Worm (Caenorhabditis elegans) whole organism, L1 larva: ENCODE data around the gene hpo-10.

ENCODE experiments used
- C16A3.4 ChIP-seq: fragments of 150-350 bp; optimal IDR thresholded peaks from 2 replicates; lab custom pipeline; 2014; ENCODE audit warnings: missing biosample characterization, missing genetic modification characterization
- Y116A8C.19 ChIP-seq: sonication (generic microtip); optimal IDR thresholded peaks from 2 replicates; lab custom pipeline; 2016; ENCODE audit warnings: missing compliant biosample characterization, missing genetic modification characterization, borderline replicate concordance
- aha-1 ChIP-seq: fragments of 150-350 bp; optimal IDR thresholded peaks from 2 replicates; lab custom pipeline; 2014; ENCODE audit warnings: missing biosample characterization, missing genetic modification characterization
- ama-1 ChIP-seq: fragments of 150-350 bp; optimal IDR thresholded peaks from 2 replicates; lab custom pipeline; 2014
- blmp-1 ChIP-seq: fragments of 150-350 bp; optimal IDR thresholded peaks from 2 replicates; lab custom pipeline; 2014; ENCODE audit warnings: missing biosample characterization, missing genetic modification characterization
- ceh-90 ChIP-seq: sonication (generic microtip); optimal IDR thresholded peaks from 2 replicates; lab custom pipeline; 2016; ENCODE audit warnings: missing genetic modification characterization, missing compliant biosample characterization
- efl-1 ChIP-seq, 4 experiments: fragments of 150-350 bp; optimal IDR thresholded peaks in 3 of 4; peaks in 1 of 4; 1 replicate in 1 of 4; 2 replicates in 3 of 4; lab custom pipeline; 2014; ENCODE audit warnings: missing biosample characterization in 2 of 4, missing genetic modification characterization in 2 of 4, missing genetic modification reagents in 2 of 4
- efl-3 ChIP-seq: fragments of 200-800 bp; sonication (Bioruptor generic); optimal IDR thresholded peaks from 2 replicates; lab custom pipeline; 2018; ENCODE audit warnings: mild to moderate bottlenecking, missing genetic modification characterization, missing compliant biosample characterization
- egl-13 ChIP-seq: sonication (generic microtip); optimal IDR thresholded peaks from 2 replicates; lab custom pipeline; 2016; ENCODE audit warnings: missing genotype, missing genetic modification reagents, missing genetic modification characterization, missing compliant biosample characterization
- egl-27 ChIP-seq, 2 experiments: fragments of 150-350 bp in 1 of 2; sonication (generic microtip); optimal IDR thresholded peaks; 3 replicates each; lab custom pipeline; 2017 to 2018; ENCODE audit warnings: missing biosample characterization in 2 of 2, missing genetic modification characterization in 2 of 2, missing genetic modification reagents in 2 of 2
- elt-2 ChIP-seq: sonication (generic microtip); optimal IDR thresholded peaks from 2 replicates; lab custom pipeline; 2016; ENCODE audit warnings: missing genetic modification characterization, mild to moderate bottlenecking, inconsistent platforms, missing compliant biosample characterization, missing genetic modification reagents
- fkh-10 ChIP-seq: sonication (generic microtip); optimal IDR thresholded peaks from 2 replicates; lab custom pipeline; 2017; ENCODE audit warnings: missing biosample characterization, missing genetic modification reagents, missing genetic modification characterization
- grh-1 ChIP-seq: fragments of 200-800 bp; sonication (Bioruptor generic); IDR thresholded peaks from 2 replicates; pipeline ENCODE4 v1.3.6; 2022; ENCODE audit warnings: missing genetic modification reagents, missing genetic modification characterization, missing compliant biosample characterization
- irx-1 ChIP-seq: sonication (generic microtip); optimal IDR thresholded peaks from 2 replicates; lab custom pipeline; 2016; ENCODE audit warnings: missing genetic modification characterization, missing compliant biosample characterization
- lin-14 ChIP-seq: fragments of 200-800 bp; sonication (Bioruptor generic); optimal IDR thresholded peaks from 2 replicates; lab custom pipeline; 2018; ENCODE audit warnings: mild to moderate bottlenecking, missing genetic modification characterization, moderate library complexity, missing compliant biosample characterization
- lin-35 ChIP-seq, 2 experiments: fragments of 150-350 bp; optimal IDR thresholded peaks; 2 replicates each; lab custom pipeline; 2014; ENCODE audit warnings: missing biosample characterization in 2 of 2, missing genetic modification characterization in 2 of 2, missing genetic modification reagents in 2 of 2
- lsy-2 ChIP-seq, 2 experiments: fragments of 150-350 bp; optimal IDR thresholded peaks; 2 replicates each; lab custom pipeline; 2014; ENCODE audit warnings: missing biosample characterization in 2 of 2, missing genetic modification characterization in 2 of 2
- nhr-11 ChIP-seq: fragments of 150-350 bp; optimal IDR thresholded peaks from 2 replicates; lab custom pipeline; 2014; ENCODE audit warnings: missing biosample characterization, missing genetic modification characterization
- nhr-12 ChIP-seq: sonication (generic microtip); optimal IDR thresholded peaks from 2 replicates; lab custom pipeline; 2017; ENCODE audit warnings: missing biosample characterization, missing genetic modification characterization
- nhr-20 ChIP-seq: sonication (generic microtip); optimal IDR thresholded peaks from 2 replicates; lab custom pipeline; 2016; ENCODE audit warnings: mild to moderate bottlenecking, missing genetic modification characterization, missing compliant biosample characterization
- nhr-237 ChIP-seq: fragments of 150-350 bp; optimal IDR thresholded peaks from 2 replicates; lab custom pipeline; 2014; ENCODE audit warnings: missing biosample characterization, missing genetic modification characterization
- nhr-47 ChIP-seq: sonication (generic microtip); optimal IDR thresholded peaks from 2 replicates; lab custom pipeline; 2016; ENCODE audit warnings: mild to moderate bottlenecking, missing genetic modification characterization, moderate library complexity, missing compliant biosample characterization
- nhr-71 ChIP-seq: sonication (generic microtip); optimal IDR thresholded peaks from 2 replicates; lab custom pipeline; 2016; ENCODE audit warnings: mild to moderate bottlenecking, missing genetic modification characterization, moderate library complexity, missing compliant biosample characterization
- nhr-85 ChIP-seq: sonication (generic microtip); peaks from one replicate; lab custom pipeline; 2016; ENCODE audit warnings: missing genetic modification characterization, inconsistent platforms, missing compliant biosample characterization
- nhr-90 ChIP-seq: sonication (generic microtip); optimal IDR thresholded peaks from 2 replicates; lab custom pipeline; 2016; ENCODE audit warnings: mild to moderate bottlenecking, missing genetic modification characterization, missing compliant biosample characterization; ENCODE audit not compliant: poor library complexity
- pag-3 ChIP-seq: sonication (generic microtip); optimal IDR thresholded peaks from 2 replicates; lab custom pipeline; 2017; ENCODE audit warnings: missing genetic modification characterization, mild to moderate bottlenecking, missing compliant biosample characterization, antibody characterized with exemption, borderline replicate concordance; ENCODE audit not compliant: insufficient read depth
- pax-3 ChIP-seq: fragments of 200-800 bp; sonication (Bioruptor generic); optimal IDR thresholded peaks from 2 replicates; lab custom pipeline; 2018; ENCODE audit warnings: mild to moderate bottlenecking, missing genetic modification characterization, moderate library complexity, missing compliant biosample characterization
- pqm-1 ChIP-seq: sonication (generic microtip); optimal IDR thresholded peaks from 3 replicates; lab custom pipeline; 2017; ENCODE audit warnings: missing biosample characterization, missing genetic modification characterization
- rnt-1 ChIP-seq: sonication (generic microtip); optimal IDR thresholded peaks from 2 replicates; lab custom pipeline; 2016; ENCODE audit warnings: mild to moderate bottlenecking, missing genetic modification characterization, moderate library complexity, missing compliant biosample characterization
- snpc-4 ChIP-seq: fragments of 150-350 bp; optimal IDR thresholded peaks from 2 replicates; lab custom pipeline; 2014; ENCODE audit warnings: missing biosample characterization, missing genetic modification characterization
- snu-23 ChIP-seq: sonication (generic microtip); optimal IDR thresholded peaks from 2 replicates; lab custom pipeline; 2016; ENCODE audit warnings: missing genetic modification characterization, missing compliant biosample characterization
- sptf-1 ChIP-seq: fragments of 150-350 bp; optimal IDR thresholded peaks from 2 replicates; lab custom pipeline; 2014; ENCODE audit warnings: missing biosample characterization, missing genetic modification characterization
- unc-62 ChIP-seq: fragments of 150-350 bp; optimal IDR thresholded peaks from 2 replicates; lab custom pipeline; 2014; ENCODE audit warnings: missing biosample characterization, missing genetic modification reagents, missing genetic modification characterization
- unc-86 ChIP-seq: sonication (generic microtip); optimal IDR thresholded peaks from 2 replicates; lab custom pipeline; 2016; ENCODE audit warnings: missing genetic modification characterization, missing compliant biosample characterization
- unc-98 ChIP-seq: fragments of 200-800 bp; sonication (Bioruptor generic); IDR thresholded peaks from 2 replicates; pipeline ENCODE4 v1.3.6; 2022; ENCODE audit warnings: missing genetic modification characterization, missing compliant biosample characterization
- ztf-4 ChIP-seq: fragments of 150-350 bp; optimal IDR thresholded peaks from 2 replicates; lab custom pipeline; 2014; ENCODE audit warnings: missing biosample characterization, missing genetic modification characterization

The hpo-10 gene

DNA sequence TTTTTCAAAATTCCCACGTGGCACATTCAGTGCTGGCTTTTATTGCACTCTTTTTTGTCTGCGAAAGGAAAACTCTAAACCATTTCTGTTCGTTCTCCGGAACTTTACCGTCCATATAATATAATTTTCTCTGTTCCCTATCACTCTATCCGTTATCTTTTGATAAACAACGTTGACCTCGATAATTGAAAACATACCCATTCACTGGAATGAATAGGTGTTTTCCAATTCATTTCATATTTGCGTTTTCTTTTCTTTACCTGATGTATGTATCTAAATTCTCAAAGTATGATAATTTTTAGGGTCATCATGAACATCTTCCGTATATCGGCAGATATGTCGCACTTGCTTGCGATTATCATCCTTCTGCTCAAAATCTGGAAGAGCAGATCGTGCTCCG lies 27.5 kb downstream of the hpo-10 start, which contains the start of gene erd-2.2:
erd-2.2 (plus strand) TSS at position 301 of the 400 bp plus-strand sequence.
- no peak for TF ChIP-seq fkh-10 (GFP tag; lab: Kevin White, UChicago)
- no peak for TF ChIP-seq nhr-12 (tag; lab: Kevin White, UChicago)
- no peak for TF ChIP-seq unc-98
- no peak for TF ChIP-seq egl-13 (tag; lab: Kevin White, UChicago)
- TF ChIP-seq nhr-85 (tag; lab: Kevin White, UChicago): peak; percentile 43
- TF ChIP-seq ama-1: no peak
- TF ChIP-seq pag-3: no peak
- TF ChIP-seq blmp-1 (tag; lab: Kevin White, UChicago): peak; percentile 30
- no peak for TF ChIP-seq efl-1 (optimal IDR thresholded peaks at IDR 0.05; lab: Kevin White, UChicago)
- peak in 1 of 2 experiments; percentile 31 for TF ChIP-seq efl-1 (GFP tag; optimal IDR thresholded peaks at IDR 0.05 in 1 of 2; lab: Kevin White, UChicago)
- no peak for TF ChIP-seq snpc-4

DNA sequence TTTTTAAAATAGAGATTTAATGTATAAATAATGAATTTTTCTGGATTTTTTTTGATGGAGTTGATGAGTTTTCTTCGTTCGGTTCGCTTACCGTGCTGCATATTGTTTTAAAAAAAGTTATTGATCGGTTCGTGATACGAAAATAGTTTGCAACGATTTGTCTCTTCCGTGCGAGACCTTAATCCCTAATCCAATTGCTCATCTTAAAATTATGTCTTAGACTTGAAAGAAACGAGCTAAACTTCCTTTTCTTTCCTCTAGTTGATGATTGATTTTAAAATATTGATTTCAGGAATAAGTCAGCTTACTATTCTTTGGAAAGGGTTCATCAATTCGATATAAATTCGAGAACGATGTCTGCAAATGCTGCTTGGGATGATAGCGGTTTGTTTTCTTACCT lies 29.1 kb downstream of the hpo-10 start, which contains the start of gene C28H8.3:
C28H8.3 (plus strand) TSS at position 293 of the 400 bp plus-strand sequence.
- TF ChIP-seq unc-86 (tag; lab: Kevin White, UChicago) (no peak), egl-27 (tag; optimal IDR thresholded peaks at IDR 0.05; lab: Kevin White, UChicago) (no peak), nhr-12 (tag; lab: Kevin White, UChicago) (no peak), nhr-47 (no peak), Y116A8C.19 (tag; lab: Kevin White, UChicago) (no peak), ceh-90 (tag; lab: Kevin White, UChicago) (no peak), nhr-71 (tag; lab: Kevin White, UChicago) (no peak), grh-1 (GFP tag; lab: Robert Waterston, UW) (no peak), rnt-1 (tag; lab: Kevin White, UChicago) (no peak)

DNA sequence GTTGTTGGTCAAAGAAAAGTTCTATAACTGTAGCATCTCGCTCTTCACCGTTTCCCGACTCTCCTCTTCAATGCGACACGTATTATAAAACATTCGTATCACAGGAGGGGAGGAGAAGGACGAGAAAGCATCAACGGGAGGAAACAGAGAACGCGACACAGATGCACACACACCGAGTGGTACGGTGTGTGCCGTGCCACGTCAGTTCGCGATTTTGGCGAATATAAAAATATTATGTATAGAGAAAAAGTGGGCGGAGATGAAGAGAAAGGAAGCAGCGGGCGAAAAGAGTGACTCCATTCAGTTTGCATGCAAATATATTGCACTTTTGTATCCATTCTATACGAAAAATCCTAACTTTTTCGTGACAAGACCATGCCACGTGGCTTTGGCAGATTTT lies 35.4 kb downstream of the hpo-10 start:
- TF ChIP-seq lsy-2 (tag; optimal IDR thresholded peaks at IDR 0.05; lab: Kevin White, UChicago) (no peak), elt-2 (tag; lab: Kevin White, UChicago) (peak; percentile 14)

DNA sequence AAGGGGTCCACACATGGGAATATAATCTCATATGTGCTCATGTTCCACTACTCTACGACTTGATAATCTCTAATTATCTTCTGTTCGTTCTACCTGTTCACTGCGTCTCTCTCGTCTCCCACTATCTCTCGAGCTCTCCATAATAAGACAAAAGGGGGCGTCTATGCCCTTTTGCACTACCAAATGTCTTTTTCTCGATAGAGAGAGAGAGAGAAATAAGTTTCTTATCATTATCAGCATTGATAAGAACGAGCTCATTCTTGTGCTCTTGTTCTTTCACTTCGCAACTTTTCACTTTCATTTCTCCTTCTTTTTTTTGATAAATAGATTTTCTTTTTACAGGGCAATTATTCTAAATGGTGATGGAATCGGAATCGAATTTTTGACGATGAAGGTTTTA lies 36.6 kb downstream of the hpo-10 start:
- TF ChIP-seq lin-35 (GFP tag; optimal IDR thresholded peaks at IDR 0.05; lab: Kevin White, UChicago) (peak in 1 of 2 experiments; percentile 31), efl-1 (optimal IDR thresholded peaks at IDR 0.05; lab: Kevin White, UChicago) (no peak), efl-1 (GFP tag; optimal IDR thresholded peaks at IDR 0.05 in 1 of 2; lab: Kevin White, UChicago) (peak in 1 of 2 experiments; percentile 55), nhr-71 (tag; lab: Kevin White, UChicago) (no peak), elt-2 (tag; lab: Kevin White, UChicago) (peak; percentile 34)

DNA sequence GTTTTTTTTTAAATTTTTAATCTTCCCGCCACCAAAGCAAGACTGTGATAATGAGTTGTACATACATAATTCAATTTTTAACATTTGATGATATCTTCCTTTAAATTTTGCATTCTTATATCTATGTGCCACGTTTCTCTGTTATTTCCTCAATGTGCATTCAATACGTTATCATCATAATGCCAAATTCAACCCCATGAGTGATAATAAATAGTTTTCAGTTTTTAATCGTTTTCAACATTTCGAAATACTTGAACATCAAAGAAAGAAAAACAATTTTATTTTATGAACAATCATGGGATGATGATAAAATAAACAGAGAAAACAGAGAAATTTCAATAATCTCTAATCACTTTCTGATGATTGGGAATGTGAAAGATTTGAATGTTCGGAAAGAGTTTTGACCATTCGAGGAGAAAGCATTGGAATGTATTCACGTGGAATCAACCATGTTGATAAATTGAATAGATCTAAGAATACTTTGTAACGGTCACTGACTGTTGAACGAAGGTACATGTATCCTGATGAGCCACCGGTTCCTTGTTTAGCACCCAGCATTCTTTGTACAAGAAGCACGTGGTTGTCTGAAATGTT lies 38.2 kb downstream of the hpo-10 start:
- TF ChIP-seq pax-3 (tag; lab: Kevin White, UChicago): peak; percentile 9
- peak; percentile 21 for TF ChIP-seq snu-23 (GFP tag; lab: Kevin White, UChicago)
- TF ChIP-seq ztf-4 (tag; lab: Kevin White, UChicago): peak; percentile 11
- TF ChIP-seq nhr-11 (tag; lab: Kevin White, UChicago): no peak
- peak in 1 of 2 experiments; percentile 21 for TF ChIP-seq efl-1 (optimal IDR thresholded peaks at IDR 0.05; lab: Kevin White, UChicago)
- TF ChIP-seq efl-1 (GFP tag; optimal IDR thresholded peaks at IDR 0.05 in 1 of 2; lab: Kevin White, UChicago): peak in 1 of 2 experiments; percentile 70
- TF ChIP-seq pag-3: no peak
- no peak for TF ChIP-seq irx-1
- TF ChIP-seq aha-1 (tag; lab: Kevin White, UChicago): no peak
- no peak for TF ChIP-seq nhr-12 (tag; lab: Kevin White, UChicago)
- no peak for TF ChIP-seq nhr-237
- TF ChIP-seq nhr-85 (tag; lab: Kevin White, UChicago): peak; percentile 40
- peak in 1 of 2 experiments; percentile 57 for TF ChIP-seq lin-35 (GFP tag; optimal IDR thresholded peaks at IDR 0.05; lab: Kevin White, UChicago)
- TF ChIP-seq efl-3 (GFP tag; lab: Kevin White, UChicago): no peak
- TF ChIP-seq lin-14 (GFP tag; lab: Kevin White, UChicago): peak; percentile 16
- peak; percentile 22 for TF ChIP-seq C16A3.4 (tag; lab: Kevin White, UChicago)
- no peak for TF ChIP-seq unc-62 (GFP tag; lab: Kevin White, UChicago)
- TF ChIP-seq nhr-90: peak; percentile 75
- TF ChIP-seq nhr-47: peak; percentile 12
- peak; percentile 34 for TF ChIP-seq pqm-1 (tag; lab: Kevin White, UChicago)
- peak; percentile 67 for TF ChIP-seq elt-2 (tag; lab: Kevin White, UChicago)
- TF ChIP-seq nhr-20 (tag; lab: Kevin White, UChicago): peak; percentile 27
- no peak for TF ChIP-seq sptf-1 (tag; lab: Kevin White, UChicago)
- peak; percentile 43 for TF ChIP-seq ama-1
- peak in 1 of 2 experiments; percentile 34 for TF ChIP-seq lsy-2 (tag; optimal IDR thresholded peaks at IDR 0.05; lab: Kevin White, UChicago)
- TF ChIP-seq nhr-71 (tag; lab: Kevin White, UChicago): peak; percentile 59
